Fruit fly (Drosophila melanogaster): ENCODE data around the gene crn.
A peak's percentile ranks its signal among the peaks of the same experiment; 100 is the strongest.

The crn gene

dm6 chrX:2208641-2209241, 41.0 kb downstream of the crn start (continued):
- TF ChIP-seq vvl (GFP tag; IDR thresholded peaks at IDR 0.05) (0 out of 2 replicates have a peak, but pooled peaks have one; percentile 25), ash1 (GFP tag; optimal IDR thresholded peaks at IDR 0.05) (no peak), Dad (GFP tag; optimal IDR thresholded peaks at IDR 0.05) (no peak), usp (GFP tag; optimal IDR thresholded peaks at IDR 0.05) (no peak), CG9932 (GFP tag; IDR thresholded peaks at IDR 0.05) (peak; percentile 59), CG13775 (GFP tag; optimal IDR thresholded peaks at IDR 0.05) (no peak), CG11247 (GFP tag; IDR thresholded peaks at IDR 0.05) (no peak), dan (GFP tag; IDR thresholded peaks at IDR 0.05) (no peak), Fer1 (GFP tag; optimal IDR thresholded peaks at IDR 0.05) (no peak), CG17361 (GFP tag; IDR thresholded peaks at IDR 0.05) (0 out of 3 replicates have a peak, but pooled peaks have one; percentile 20), CG13424 (tag; optimal IDR thresholded peaks at IDR 0.05) (peak; percentile 31), Jarid2 (GFP tag; optimal IDR thresholded peaks at IDR 0.05) (no peak), insv (GFP tag; optimal IDR thresholded peaks at IDR 0.05) (no peak), wdn (GFP tag; IDR thresholded peaks at IDR 0.05) (no peak), Doc3 (GFP tag; IDR thresholded peaks at IDR 0.05; ENCODE audit: partially characterized antibody) (no peak), hkb (optimal IDR thresholded peaks at IDR 0.05) (no peak), hkb (GFP tag; IDR thresholded peaks at IDR 0.05) (peak; percentile 47; the same call in 1 of the 2 replicates), CG1603 (tag; optimal IDR thresholded peaks at IDR 0.05) (peak; percentile 18), pan (optimal IDR thresholded peaks at IDR 0.05) (no peak), pan (GFP tag; optimal IDR thresholded peaks at IDR 0.05 in 1 of 2, IDR thresholded peaks at IDR 0.05 in 1 of 2) (peak in 1 of 2 experiments; percentile 11), CG2129 (GFP tag; IDR thresholded peaks at IDR 0.05; ENCODE audit: partially characterized antibody) (no peak), sqz (GFP tag; optimal IDR thresholded peaks at IDR 0.05) (no peak), CG4282 (GFP tag; optimal IDR thresholded peaks at IDR 0.05) (no peak), MBD-R2 (GFP tag; IDR thresholded peaks at IDR 0.05) (no peak), gfzf (GFP tag; optimal IDR thresholded peaks at IDR 0.05) (no peak), CG12104 (GFP tag; optimal IDR thresholded peaks at IDR 0.05) (no peak), ind (GFP tag; optimal IDR thresholded peaks at IDR 0.05) (no peak), CG12299 (tag; optimal IDR thresholded peaks at IDR 0.05) (no peak), sug (tag; optimal IDR thresholded peaks at IDR 0.05) (no peak), shn (GFP tag; optimal IDR thresholded peaks at IDR 0.05) (no peak), CG11560 (tag; IDR thresholded peaks at IDR 0.05) (peak; percentile 23; the same call in 1 of the 3 replicates), gt (GFP tag; IDR thresholded peaks at IDR 0.05) (no peak), fu2 (GFP tag; optimal IDR thresholded peaks at IDR 0.05) (no peak), CG5953 (GFP tag; IDR thresholded peaks at IDR 0.05) (no peak), psq (GFP tag; optimal IDR thresholded peaks at IDR 0.05) (no peak), Fer2 (tag; optimal IDR thresholded peaks at IDR 0.05) (no peak), D19B (GFP tag; optimal IDR thresholded peaks at IDR 0.05) (peak; percentile 8), CG10543 (GFP tag; optimal IDR thresholded peaks at IDR 0.05) (peak; percentile 73), dimm (GFP tag; IDR thresholded peaks at IDR 0.05) (no peak), CG6791 (GFP tag; IDR thresholded peaks at IDR 0.05; ENCODE audit: partially characterized antibody) (no peak), knrl (GFP tag; IDR thresholded peaks at IDR 0.05; ENCODE audit: partially characterized antibody) (no peak), twi (tag; optimal IDR thresholded peaks at IDR 0.05) (no peak), NfI (GFP tag; optimal IDR thresholded peaks at IDR 0.05) (peak; percentile 19), CG8478 (optimal IDR thresholded peaks at IDR 0.05) (no peak), Dip3 (GFP tag; optimal IDR thresholded peaks at IDR 0.05) (no peak), lmd (GFP tag; IDR thresholded peaks at IDR 0.05) (peak; percentile 35; the same call in 1 of the 2 replicates), Meics (GFP tag; optimal IDR thresholded peaks at IDR 0.05) (peak; percentile 27), CG31388 (GFP tag; optimal IDR thresholded peaks at IDR 0.05) (no peak), lola (GFP tag; optimal IDR thresholded peaks at IDR 0.05) (no peak), Lhr (GFP tag; optimal IDR thresholded peaks at IDR 0.05) (no peak), E2f1 (GFP tag; IDR thresholded peaks at IDR 0.05) (no peak; the same call in 1 of the 2 replicates)
